Worm (Caenorhabditis elegans): ENCODE results near the gene ZK1307.1.

ZK1307.1 gene

DNA sequence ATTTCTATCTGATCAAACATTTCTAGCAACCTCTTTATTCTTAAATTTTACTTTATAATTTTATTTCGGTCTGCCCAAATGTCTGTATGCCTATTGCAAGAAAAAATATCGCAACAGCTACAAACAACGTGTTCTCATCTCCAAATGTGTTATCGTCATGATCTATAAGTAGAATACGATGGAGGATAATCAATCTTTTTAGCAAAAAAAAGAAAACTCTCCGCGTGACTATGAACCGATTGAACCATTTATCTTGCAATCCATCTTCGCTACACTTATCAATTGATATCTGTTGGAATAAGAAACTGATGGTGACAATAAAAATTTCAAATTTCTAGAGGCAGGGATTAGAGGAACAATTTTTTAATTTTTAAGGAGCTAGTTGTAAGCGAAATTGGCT is 49.4 kb downstream of the ZK1307.1 start (continued):
- TF ChIP-seq rbr-2 (tag; optimal IDR thresholded peaks at IDR 0.05) (no peak), ama-1 (optimal IDR thresholded peaks at IDR 0.05) (no peak), zag-1 (tag; optimal IDR thresholded peaks at IDR 0.05) (no peak), egl-27 (tag; optimal IDR thresholded peaks at IDR 0.05) (no peak), ZK337.2 (GFP tag; IDR thresholded peaks at IDR 0.05) (no peak), lir-3 (tag; optimal IDR thresholded peaks at IDR 0.05) (no peak), mxl-3 (GFP tag; optimal IDR thresholded peaks at IDR 0.05) (peak; percentile 44), spr-3 (GFP tag; optimal IDR thresholded peaks at IDR 0.05) (no peak), snpc-1.2 (GFP tag; IDR thresholded peaks at IDR 0.05) (no peak), dve-1 (tag; optimal IDR thresholded peaks at IDR 0.05; ENCODE audit: insufficient read depth) (no peak), ctbp-1 (GFP tag; IDR thresholded peaks at IDR 0.05) (0 out of 2 replicates have a peak, but pooled peaks have one; percentile 30), jun-1 (tag; optimal IDR thresholded peaks at IDR 0.05) (no peak), ZK546.5 (tag; optimal IDR thresholded peaks at IDR 0.05) (no peak), vab-7 (GFP tag; IDR thresholded peaks at IDR 0.05) (no peak), php-3 (GFP tag; IDR thresholded peaks at IDR 0.05) (no peak), aly-2 (tag; optimal IDR thresholded peaks at IDR 0.05) (no peak), zfp-3 (GFP tag; conservative IDR thresholded peaks at IDR 0.05) (no peak), zip-11 (GFP tag; IDR thresholded peaks at IDR 0.05) (no peak), mes-2 (tag; optimal IDR thresholded peaks at IDR 0.05; ENCODE audit: poor library complexity, severe bottlenecking) (no peak), spr-1 (tag; optimal IDR thresholded peaks at IDR 0.05) (no peak), F37D6.2 (tag; optimal IDR thresholded peaks at IDR 0.05) (no peak), aha-1 (tag) (no peak), hif-1 (tag; optimal IDR thresholded peaks at IDR 0.05) (no peak), daf-16 (GFP tag; optimal IDR thresholded peaks at IDR 0.05) (no peak), daf-16 (tag; optimal IDR thresholded peaks at IDR 0.05) (no peak)

ce11 chrII:9605336-9605735 is 50.0 kb downstream of the ZK1307.1 start, which contains the start of gene nhr-19:
Gene nhr-19, minus strand, starts transcription at chrII:9605526.
- TF ChIP-seq aha-1 (tag) (peak; percentile 72), daf-16 (GFP tag; optimal IDR thresholded peaks at IDR 0.05) (no peak), daf-16 (tag; optimal IDR thresholded peaks at IDR 0.05) (peak; percentile 63), mes-2 (tag; optimal IDR thresholded peaks at IDR 0.05; ENCODE audit: poor library complexity, severe bottlenecking) (no peak), nhr-41 (GFP tag; IDR thresholded peaks at IDR 0.05) (no peak), nhr-11 (tag; optimal IDR thresholded peaks at IDR 0.05) (peak; percentile 74), rbr-2 (tag; optimal IDR thresholded peaks at IDR 0.05) (no peak), Y48G9A.11 (GFP tag; IDR thresholded peaks at IDR 0.05) (no peak), ama-1 (optimal IDR thresholded peaks at IDR 0.05) (no peak), nhr-28 (tag; optimal IDR thresholded peaks at IDR 0.05) (peak; percentile 23), madf-9 (GFP tag; conservative IDR thresholded peaks at IDR 0.05) (no peak), duxl-1 (tag; optimal IDR thresholded peaks at IDR 0.05; ENCODE audit: poor library complexity) (no peak), ces-1 (GFP tag; optimal IDR thresholded peaks at IDR 0.05) (no peak), T26A8.4 (GFP tag; IDR thresholded peaks at IDR 0.05) (no peak), Y5F2A.4 (GFP tag; optimal IDR thresholded peaks at IDR 0.05) (no peak), mxl-2 (GFP tag; conservative IDR thresholded peaks at IDR 0.05) (no peak), mxl-3 (GFP tag; optimal IDR thresholded peaks at IDR 0.05) (peak; percentile 33), nhr-102 (tag; optimal IDR thresholded peaks at IDR 0.05) (no peak), ceh-20 (GFP tag; IDR thresholded peaks at IDR 0.05) (no peak), dpl-1 (GFP tag; optimal IDR thresholded peaks at IDR 0.05) (no peak), unc-62 (GFP tag; optimal IDR thresholded peaks at IDR 0.05 in 1 of 2) (peak in 1 of 2 experiments; percentile 88), unc-62 (tag; optimal IDR thresholded peaks at IDR 0.05) (no peak)
